Worm (Caenorhabditis elegans) whole organism, L4/young adult: ENCODE measurements around the gene K07B1.4.

Source experiments
- W03F9.2 ChIP-seq: fragments of 150-350 bp; optimal IDR thresholded peaks from 2 replicates; lab custom pipeline; 2014; ENCODE audit warnings: missing biosample characterization, missing genetic modification characterization
- him-1 ChIP-seq: sonication (generic microtip); optimal IDR thresholded peaks from 2 replicates; lab custom pipeline; 2016; ENCODE audit warnings: missing genotype, missing genetic modification reagents, missing genetic modification characterization, missing compliant biosample characterization

DNA sequence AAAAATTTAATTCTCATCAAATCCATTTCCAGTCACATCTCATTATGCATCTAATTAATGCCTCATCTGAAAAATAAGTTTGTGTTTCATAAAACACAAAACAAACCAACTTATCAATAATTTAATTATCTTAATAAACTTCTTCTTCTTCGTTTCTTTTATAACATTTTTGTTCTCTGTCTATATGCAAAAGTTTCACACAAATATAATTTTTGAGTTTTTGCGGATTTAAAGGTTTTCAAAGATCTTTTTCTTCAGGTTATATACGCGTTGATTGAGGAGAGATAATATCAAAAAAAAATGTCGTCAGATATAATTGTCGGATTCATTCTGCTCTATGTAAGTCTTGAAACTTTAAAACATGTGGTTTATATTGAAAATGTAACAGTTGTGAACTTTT, 20.9 kb downstream of the K07B1.4 start, which contains the start of gene srx-47:
- TF ChIP-seq him-1 (tag; lab: Kevin White, UChicago) (no peak), W03F9.2 (tag; lab: Kevin White, UChicago) (no peak)
